Worm (Caenorhabditis elegans): ENCODE data around the gene ddx-23.

- TF ChIP-seq T26A5.8 (tag; optimal IDR thresholded peaks at IDR 0.05) = no peak
- no peak for TF ChIP-seq attf-6 (GFP tag; IDR thresholded peaks at IDR 0.05)
- no peak for TF ChIP-seq lsl-1 (GFP tag; optimal IDR thresholded peaks at IDR 0.05)
- TF ChIP-seq pha-4 (tag; optimal IDR thresholded peaks at IDR 0.05) = no peak
- TF ChIP-seq dpl-1 (GFP tag; optimal IDR thresholded peaks at IDR 0.05) = no peak
- TF ChIP-seq rec-8 (tag; optimal IDR thresholded peaks at IDR 0.05) = no peak
- TF ChIP-seq F39B2.1 (GFP tag; IDR thresholded peaks at IDR 0.05) = no peak
- no peak for TF ChIP-seq F57C9.4 (tag; optimal IDR thresholded peaks at IDR 0.05)
- TF ChIP-seq ztf-25 (GFP tag; IDR thresholded peaks at IDR 0.05) = no peak
- no peak for TF ChIP-seq ama-1 (optimal IDR thresholded peaks at IDR 0.05)
- no peak for TF ChIP-seq ama-1 (GFP tag; optimal IDR thresholded peaks at IDR 0.05)
- no peak for TF ChIP-seq egrh-3 (GFP tag; IDR thresholded peaks at IDR 0.05)
- TF ChIP-seq egl-44 (GFP tag; IDR thresholded peaks at IDR 0.05) = no peak
These were observed 30.4 kb upstream of the ddx-23 start for ce11 chrIII:5883517-5883916.

All from whole organism, young adult.